Worm (Caenorhabditis elegans): ENCODE data around the gene dnj-16.

- no peak for TF ChIP-seq mes-4 (tag; optimal IDR thresholded peaks at IDR 0.05)
- no peak for TF ChIP-seq lin-26 (GFP tag; IDR thresholded peaks at IDR 0.05)
- no peak for TF ChIP-seq unc-62 (GFP tag; optimal IDR thresholded peaks at IDR 0.05)
- TF ChIP-seq ama-1 (optimal IDR thresholded peaks at IDR 0.05): no peak
- TF ChIP-seq ama-1 (GFP tag; optimal IDR thresholded peaks at IDR 0.05): no peak
- no peak for TF ChIP-seq snpc-1.3 (tag; optimal IDR thresholded peaks at IDR 0.05; ENCODE audit: insufficient read depth)
- peak; percentile 61 for TF ChIP-seq madf-6 (GFP tag; IDR thresholded peaks at IDR 0.05)
- TF ChIP-seq cebp-2 (GFP tag; IDR thresholded peaks at IDR 0.05): no peak
- TF ChIP-seq pha-4 (tag; optimal IDR thresholded peaks at IDR 0.05): no peak
- TF ChIP-seq aptf-2 (GFP tag; conservative IDR thresholded peaks at IDR 0.05): no peak
Observed at ce11 chrIII:4230092-4230491, 39.2 kb downstream of the dnj-16 start.
